Worm (Caenorhabditis elegans) whole organism, young adult: ENCODE data around the gene C34H4.2.

ENCODE experiments used
- B0261.1 ChIP-seq: sonication (generic microtip); optimal IDR thresholded peaks from 2 replicates; lab custom pipeline; 2016; ENCODE audit warnings: mild to moderate bottlenecking, missing genetic modification characterization, moderate library complexity, missing compliant biosample characterization
- ama-1 ChIP-seq, 3 experiments: fragments of 150-350 bp in 1 of 3; sonication (generic microtip) in 2 of 3; optimal IDR thresholded peaks; 2 replicates each; lab custom pipeline; 2014 to 2018; ENCODE audit warnings: missing biosample characterization in 2 of 3, missing genetic modification characterization in 2 of 3, missing genetic modification reagents in 2 of 3
- atf-7 ChIP-seq: sonication (generic microtip); optimal IDR thresholded peaks from 2 replicates; lab custom pipeline; 2017; ENCODE audit warnings: mild to moderate bottlenecking, missing genetic modification characterization, missing compliant biosample characterization
- cebp-2 ChIP-seq: fragments of 200-800 bp; sonication (Bioruptor generic); IDR thresholded peaks from 2 replicates; pipeline ENCODE4 v1.3.6; 2022; ENCODE audit warnings: missing genetic modification characterization, missing compliant biosample characterization
- pha-4 ChIP-seq: fragments of 150-350 bp; sonication (generic microtip); optimal IDR thresholded peaks from 2 replicates; lab custom pipeline; 2014; ENCODE audit warnings: missing biosample characterization, missing genetic modification reagents, missing genetic modification characterization
- snpc-4 ChIP-seq, 5 experiments: fragments of 150-350 bp in 1 of 5; sonication (generic microtip) in 4 of 5; optimal IDR thresholded peaks; 2 replicates each; lab custom pipeline; 2014 to 2018; ENCODE audit warnings: missing genetic modification characterization in 5 of 5, missing biosample characterization in 3 of 5, antibody characterized with exemption in 2 of 5, mild to moderate bottlenecking in 2 of 5, missing compliant biosample characterization in 2 of 5, missing genotype in 2 of 5, moderate library complexity in 2 of 5, missing genetic modification reagents in 1 of 5
- zfh-2 ChIP-seq: fragments of 200-800 bp; sonication (Bioruptor generic); conservative IDR thresholded peaks from 2 replicates; pipeline ENCODE4 v1.3.6; 2022; ENCODE audit warnings: missing genetic modification reagents, missing genetic modification characterization, missing compliant biosample characterization
- ztf-18 ChIP-seq: sonication (generic microtip); optimal IDR thresholded peaks from 2 replicates; lab custom pipeline; 2016; ENCODE audit warnings: missing genotype, mild to moderate bottlenecking, missing genetic modification characterization, missing compliant biosample characterization

ce11 chrIV:1553195-1553918, at the start of gene C34H4.2:
- TF ChIP-seq pha-4 (tag; lab: Kevin White, UChicago) (no peak), ama-1 (optimal IDR thresholded peaks at IDR 0.05; lab: Kevin White, UChicago) (no peak), ama-1 (GFP tag; optimal IDR thresholded peaks at IDR 0.05; lab: Kevin White, UChicago) (no peak), ztf-18 (tag; lab: Kevin White, UChicago) (no peak), cebp-2 (no peak), zfh-2 (no peak), atf-7 (tag; lab: Kevin White, UChicago) (no peak), snpc-4 (GFP tag; optimal IDR thresholded peaks at IDR 0.05; lab: Kevin White, UChicago) (no peak), snpc-4 (tag; optimal IDR thresholded peaks at IDR 0.05; lab: Kevin White, UChicago) (no peak), B0261.1 (tag; lab: Kevin White, UChicago) (no peak)
